Fruit fly (Drosophila melanogaster) whole organism, adult: ENCODE measurements around the gene CG42854.

Experiments
- CG12768 ChIP-seq: fragments of 200-800 bp; sonication (Bioruptor generic); optimal IDR thresholded peaks from 2 replicates; lab custom pipeline; 2017; ENCODE audit warnings: missing biosample characterization, missing genetic modification characterization, mild to moderate bottlenecking, moderate library complexity, missing genetic modification reagents
- CG14711 ChIP-seq: fragments of 200-800 bp; sonication (Bioruptor generic); optimal IDR thresholded peaks from 2 replicates; lab custom pipeline; 2018; ENCODE audit warnings: missing biosample characterization, mild to moderate bottlenecking, missing genetic modification characterization, moderate library complexity
- CG1620 ChIP-seq: fragments of 200-800 bp; sonication (Bioruptor generic); optimal IDR thresholded peaks from 2 replicates; lab custom pipeline; 2016; ENCODE audit warnings: missing biosample characterization, missing genetic modification characterization
- CG5204 ChIP-seq: fragments of 200-800 bp; sonication (Bioruptor generic); optimal IDR thresholded peaks from 2 replicates; lab custom pipeline; 2016; ENCODE audit warnings: missing biosample characterization, missing genetic modification characterization
- CG7045 ChIP-seq: fragments of 200-800 bp; sonication (Bioruptor generic); optimal IDR thresholded peaks from 2 replicates; lab custom pipeline; 2017; ENCODE audit warnings: missing biosample characterization, mild to moderate bottlenecking, missing genetic modification characterization
- CG7101 ChIP-seq: fragments of 200-800 bp; sonication (Bioruptor generic); optimal IDR thresholded peaks from 2 replicates; lab custom pipeline; 2018; ENCODE audit warnings: missing biosample characterization, mild to moderate bottlenecking, missing genetic modification characterization, moderate library complexity
- Clk ChIP-seq: fragments of 200-800 bp; sonication (Bioruptor generic); optimal IDR thresholded peaks from 2 replicates; lab custom pipeline; 2017; ENCODE audit warnings: missing biosample characterization, missing genetic modification characterization
- Crg-1 ChIP-seq: fragments of 200-800 bp; sonication (Bioruptor generic); optimal IDR thresholded peaks from 2 replicates; lab custom pipeline; 2016; ENCODE audit warnings: missing biosample characterization, missing genetic modification characterization
- Hr96 ChIP-seq: fragments of 200-800 bp; sonication (Bioruptor generic); optimal IDR thresholded peaks from 2 replicates; lab custom pipeline; 2016; ENCODE audit warnings: missing biosample characterization, missing genetic modification characterization
- bab1 ChIP-seq: fragments of 200-800 bp; sonication (Bioruptor generic); optimal IDR thresholded peaks from 3 replicates; lab custom pipeline; 2019; ENCODE audit warnings: missing biosample characterization, mild to moderate bottlenecking, missing genetic modification characterization, moderate library complexity
- cnc ChIP-seq, 2 experiments: fragments of >200 bp; optimal IDR thresholded peaks; 2 replicates each; lab custom pipeline; 2017
- ovo ChIP-seq: fragments of 200-800 bp; sonication (Bioruptor generic); optimal IDR thresholded peaks from 2 replicates; lab custom pipeline; 2016; ENCODE audit warnings: missing biosample characterization, missing genetic modification characterization
- pad ChIP-seq: fragments of 200-800 bp; sonication (Bioruptor generic); optimal IDR thresholded peaks from 3 replicates; lab custom pipeline; 2017; ENCODE audit warnings: missing biosample characterization, missing genetic modification characterization, mild to moderate bottlenecking, moderate library complexity, missing genetic modification reagents
- toe ChIP-seq: fragments of 200-800 bp; sonication (Bioruptor generic); optimal IDR thresholded peaks from 2 replicates; lab custom pipeline; 2016; ENCODE audit warnings: missing biosample characterization, missing genetic modification characterization

- TF ChIP-seq ovo (peak; percentile 82), toe (GFP tag; lab: Kevin White, UChicago) (peak; percentile 44), bab1 (GFP tag; lab: Kevin White, UChicago) (peak; percentile 94), CG12768 (peak; percentile 72), Crg-1 (GFP tag; lab: Kevin White, UChicago) (peak; percentile 74), CG7101 (tag; lab: Kevin White, UChicago) (peak; percentile 92), CG5204 (GFP tag; lab: Kevin White, UChicago) (peak; percentile 77), CG14711 (tag; lab: Kevin White, UChicago) (peak; percentile 93), CG1620 (GFP tag; lab: Kevin White, UChicago) (peak; percentile 82), CG7045 (GFP tag; lab: Kevin White, UChicago) (peak; percentile 58), cnc (optimal IDR thresholded peaks at IDR 0.05; lab: Kevin White, UChicago) (no peak), Hr96 (GFP tag; lab: Kevin White, UChicago) (peak; percentile 82), pad (GFP tag; lab: Kevin White, UChicago) (peak; percentile 83), Clk (no peak)
These were observed 45.4 kb upstream of the CG42854 start for dm6 chrX:17292050-17292730.
